Fruit fly (Drosophila melanogaster) whole organism: ENCODE measurements around the gene Tsc1.

Experiments
- CG8478 ChIP-seq: fragments of >200 bp; optimal IDR thresholded peaks from 2 replicates; lab custom pipeline; 2018; ENCODE audit warnings: inconsistent platforms
- Dll ChIP-seq: fragments of >200 bp; optimal IDR thresholded peaks from 2 replicates; lab custom pipeline; 2017
- EcR ChIP-seq, 2 experiments: fragments of >200 bp; optimal IDR thresholded peaks; 2 replicates each; lab custom pipeline; 2017; ENCODE audit warnings: missing biosample characterization in 2 of 2, missing genetic modification characterization in 2 of 2, missing genetic modification reagents in 2 of 2
- pan ChIP-seq: fragments of >200 bp; optimal IDR thresholded peaks from 2 replicates; lab custom pipeline; 2017
- psq ChIP-seq: fragments of >200 bp; optimal IDR thresholded peaks from 2 replicates; lab custom pipeline; 2017
- usp ChIP-seq: fragments of >200 bp; optimal IDR thresholded peaks from 2 replicates; lab custom pipeline; 2017; ENCODE audit warnings: missing biosample characterization, missing genetic modification characterization, mixed read lengths

Gene Tsc1

dm6 chr3R:24151924-24152809 is 22.1 kb downstream of the Tsc1 start, which contains the start of the genes p38a and CG6178:
Gene p38a, minus strand, starts transcription at chr3R:24152321.
Gene CG6178, plus strand, starts transcription at chr3R:24152347.
- TF ChIP-seq EcR (GFP tag; optimal IDR thresholded peaks at IDR 0.05; lab: Kevin White, UChicago) (no peak), Dll (lab: Kevin White, UChicago) (no peak), pan (lab: Kevin White, UChicago) (no peak), CG8478 (lab: Kevin White, UChicago) (no peak), psq (no peak), usp (GFP tag; lab: Kevin White, UChicago) (no peak)

dm6 chr3R:24161173-24161811 is 31.2 kb downstream of the Tsc1 start, which contains the start of the genes Myo95E and TBC1d7:
Gene Myo95E, minus strand, starts transcription at chr3R:24161498.
Gene TBC1d7, plus strand, starts transcription at chr3R:24161727.
- TF ChIP-seq psq = no peak
- peak; percentile 69 for TF ChIP-seq pan (lab: Kevin White, UChicago)

dm6 chr3R:24162774-24163555 is 32.9 kb downstream of the Tsc1 start, which contains the start of gene mRpS24:
Gene mRpS24, minus strand, starts transcription at chr3R:24163545.
- TF ChIP-seq psq (no peak), usp (GFP tag; lab: Kevin White, UChicago) (no peak), Dll (lab: Kevin White, UChicago) (no peak), CG8478 (lab: Kevin White, UChicago) (no peak), EcR (GFP tag; optimal IDR thresholded peaks at IDR 0.05; lab: Kevin White, UChicago) (no peak), pan (lab: Kevin White, UChicago) (no peak)

- TF ChIP-seq CG8478 (lab: Kevin White, UChicago) (no peak), EcR (GFP tag; optimal IDR thresholded peaks at IDR 0.05; lab: Kevin White, UChicago) (no peak), Dll (lab: Kevin White, UChicago) (no peak), psq (no peak), usp (GFP tag; lab: Kevin White, UChicago) (no peak), pan (lab: Kevin White, UChicago) (no peak)
Measured at dm6 chr3R:24163556-24164022, 33.5 kb downstream of the Tsc1 start, which contains the start of gene Apc2. Gene Apc2, plus strand, starts transcription at chr3R:24163966.

- no peak for TF ChIP-seq pan (lab: Kevin White, UChicago)
- no peak for TF ChIP-seq CG8478 (lab: Kevin White, UChicago)
- TF ChIP-seq usp (GFP tag; lab: Kevin White, UChicago) = no peak
- no peak for TF ChIP-seq psq
- no peak for TF ChIP-seq EcR (GFP tag; optimal IDR thresholded peaks at IDR 0.05; lab: Kevin White, UChicago)
- no peak for TF ChIP-seq Dll (lab: Kevin White, UChicago)
Measured at dm6 chr3R:24169362-24169761, 39.3 kb downstream of the Tsc1 start, which contains the start of gene CG5510. Gene CG5510, minus strand, starts transcription at chr3R:24169562.

- TF ChIP-seq psq (no peak), CG8478 (lab: Kevin White, UChicago) (no peak), Dll (lab: Kevin White, UChicago) (no peak), EcR (GFP tag; optimal IDR thresholded peaks at IDR 0.05; lab: Kevin White, UChicago) (no peak), pan (lab: Kevin White, UChicago) (no peak), usp (GFP tag; lab: Kevin White, UChicago) (no peak)
Measured at dm6 chr3R:24172379-24172778, 42.3 kb downstream of the Tsc1 start, which contains the start of gene CG13606. Gene CG13606, plus strand, starts transcription at chr3R:24172628.
